Fruit fly (Drosophila melanogaster) whole organism, prepupa: ENCODE results near the gene CG31697.

Source experiments
- CG10631 ChIP-seq: fragments of 200-800 bp; sonication (Bioruptor generic); optimal IDR thresholded peaks from 2 replicates; lab custom pipeline; 2016; ENCODE audit warnings: missing biosample characterization, missing genetic modification characterization
- CG11294 ChIP-seq: fragments of 200-800 bp; sonication (Bioruptor generic); IDR thresholded peaks from 2 replicates; pipeline ENCODE4 v1.3.6; 2022; ENCODE audit warnings: missing biosample characterization, missing genetic modification characterization
- CG11762 ChIP-seq: fragments of 200-800 bp; sonication (Bioruptor generic); optimal IDR thresholded peaks from 3 replicates; lab custom pipeline; 2016; ENCODE audit warnings: missing biosample characterization, missing genetic modification characterization; ENCODE audit not compliant: insufficient read depth
- CG1621 ChIP-seq: fragments of 200-800 bp; sonication (Bioruptor generic); optimal IDR thresholded peaks from 3 replicates; lab custom pipeline; 2018; ENCODE audit warnings: missing biosample characterization, mild to moderate bottlenecking, missing genetic modification characterization
- CG16779 ChIP-seq: fragments of 200-800 bp; sonication (Bioruptor generic); optimal IDR thresholded peaks from 3 replicates; lab custom pipeline; 2017; ENCODE audit warnings: missing biosample characterization, mild to moderate bottlenecking, missing genetic modification characterization
- CG3032 ChIP-seq: fragments of 200-800 bp; optimal IDR thresholded peaks from 2 replicates; lab custom pipeline; 2019; ENCODE audit warnings: missing biosample characterization, mild to moderate bottlenecking, missing genetic modification characterization, moderate library complexity
- CG31627 ChIP-seq: fragments of 200-800 bp; sonication (Bioruptor generic); optimal IDR thresholded peaks from 3 replicates; lab custom pipeline; 2016; ENCODE audit warnings: missing biosample characterization, missing genetic modification characterization
- CG6163 ChIP-seq: fragments of 200-800 bp; sonication (Bioruptor generic); IDR thresholded peaks from 3 replicates; pipeline ENCODE4 v1.3.6; 2022; ENCODE audit warnings: missing biosample characterization, missing genetic modification characterization
- CG6276 ChIP-seq: fragments of 200-800 bp; sonication (Bioruptor generic); optimal IDR thresholded peaks from 2 replicates; lab custom pipeline; 2017; ENCODE audit warnings: missing biosample characterization, mild to moderate bottlenecking, missing genetic modification characterization
- CG6808 ChIP-seq: fragments of 200-800 bp; sonication (Bioruptor generic); optimal IDR thresholded peaks from 3 replicates; lab custom pipeline; 2017; ENCODE audit warnings: missing biosample characterization, missing genetic modification characterization, mild to moderate bottlenecking, moderate library complexity, missing genetic modification reagents
- CG6854 ChIP-seq: fragments of 200-800 bp; sonication (Bioruptor generic); optimal IDR thresholded peaks from 2 replicates; lab custom pipeline; 2017; ENCODE audit warnings: missing biosample characterization, mild to moderate bottlenecking, missing genetic modification characterization
- CG8119 ChIP-seq: fragments of 200-800 bp; sonication (Bioruptor generic); IDR thresholded peaks from 3 replicates; pipeline ENCODE4 v1.3.6; 2022; ENCODE audit warnings: missing biosample characterization, missing genetic modification characterization
- CG8632 ChIP-seq: fragments of 200-800 bp; sonication (Bioruptor generic); optimal IDR thresholded peaks from 3 replicates; lab custom pipeline; 2016; ENCODE audit warnings: missing biosample characterization, missing genetic modification characterization
- CG9139 ChIP-seq: fragments of 200-800 bp; sonication (Bioruptor generic); optimal IDR thresholded peaks from 3 replicates; lab custom pipeline; 2017; ENCODE audit warnings: missing biosample characterization, mild to moderate bottlenecking, missing genetic modification characterization
- Eip75B ChIP-seq: fragments of 200-800 bp; sonication (Bioruptor generic); optimal IDR thresholded peaks from 3 replicates; lab custom pipeline; 2016; ENCODE audit warnings: missing biosample characterization, missing genetic modification characterization
- Eip78C ChIP-seq: fragments of 200-800 bp; sonication (Bioruptor generic); peaks from one replicate; lab custom pipeline; 2016; ENCODE audit warnings: missing biosample characterization, missing genetic modification characterization
- Ets21C ChIP-seq: fragments of 200-800 bp; sonication (Bioruptor generic); optimal IDR thresholded peaks from 3 replicates; lab custom pipeline; 2016; ENCODE audit warnings: missing biosample characterization, missing genetic modification characterization
- Ets96B ChIP-seq: fragments of 200-800 bp; optimal IDR thresholded peaks from 2 replicates; lab custom pipeline; 2019; ENCODE audit warnings: missing biosample characterization, mild to moderate bottlenecking, missing genetic modification characterization, moderate library complexity
- Hr39 ChIP-seq: fragments of 200-800 bp; sonication (Bioruptor generic); optimal IDR thresholded peaks from 2 replicates; lab custom pipeline; 2016; ENCODE audit warnings: missing biosample characterization, missing genetic modification characterization
- Lpt ChIP-seq: fragments of 200-800 bp; sonication (Bioruptor generic); optimal IDR thresholded peaks from 3 replicates; lab custom pipeline; 2016; ENCODE audit warnings: missing biosample characterization, missing genetic modification characterization
- Met ChIP-seq: fragments of 200-800 bp; sonication (Bioruptor generic); optimal IDR thresholded peaks from 3 replicates; lab custom pipeline; 2016; ENCODE audit warnings: missing biosample characterization, missing genetic modification characterization
- Smox ChIP-seq: fragments of 200-800 bp; sonication (Bioruptor generic); optimal IDR thresholded peaks from 3 replicates; lab custom pipeline; 2016; ENCODE audit warnings: missing biosample characterization, missing genetic modification characterization
- Sox102F ChIP-seq: fragments of 200-800 bp; sonication (Bioruptor generic); optimal IDR thresholded peaks from 2 replicates; lab custom pipeline; 2016; ENCODE audit warnings: missing biosample characterization, mild to moderate bottlenecking, missing genetic modification characterization
- Sox14 ChIP-seq: fragments of 200-800 bp; sonication (Bioruptor generic); optimal IDR thresholded peaks from 3 replicates; lab custom pipeline; 2016; ENCODE audit warnings: missing biosample characterization, missing genetic modification characterization
- achi ChIP-seq: fragments of 200-800 bp; sonication (Bioruptor generic); optimal IDR thresholded peaks from 3 replicates; lab custom pipeline; 2016; ENCODE audit warnings: missing biosample characterization, missing genetic modification characterization
- acj6 ChIP-seq: fragments of 200-800 bp; sonication (Bioruptor generic); optimal IDR thresholded peaks from 3 replicates; lab custom pipeline; 2016; ENCODE audit warnings: missing biosample characterization, missing genetic modification characterization
- cyc ChIP-seq: fragments of 200-800 bp; sonication (Bioruptor generic); optimal IDR thresholded peaks from 3 replicates; lab custom pipeline; 2016; ENCODE audit warnings: missing biosample characterization, missing genetic modification characterization
- dsx ChIP-seq: fragments of 200-800 bp; optimal IDR thresholded peaks from 3 replicates; lab custom pipeline; 2019; ENCODE audit warnings: missing biosample characterization, mild to moderate bottlenecking, missing genetic modification characterization, moderate library complexity; ENCODE audit not compliant: poor library complexity, severe bottlenecking
- eg ChIP-seq: fragments of 200-800 bp; sonication (Bioruptor generic); IDR thresholded peaks from 3 replicates; pipeline ENCODE4 v1.3.6; 2022; ENCODE audit warnings: missing biosample characterization, missing genetic modification characterization
- esn ChIP-seq: fragments of 200-800 bp; sonication (Bioruptor generic); optimal IDR thresholded peaks from 2 replicates; lab custom pipeline; 2016; ENCODE audit warnings: missing biosample characterization, mild to moderate bottlenecking, missing genetic modification characterization, moderate library complexity
- fd59A ChIP-seq: fragments of 200-800 bp; sonication (Bioruptor generic); optimal IDR thresholded peaks from 2 replicates; lab custom pipeline; 2017; ENCODE audit warnings: missing biosample characterization, mild to moderate bottlenecking, missing genetic modification characterization, missing genetic modification reagents
- fkh ChIP-seq: fragments of 200-800 bp; sonication (Bioruptor generic); optimal IDR thresholded peaks from 3 replicates; lab custom pipeline; 2017; ENCODE audit warnings: missing biosample characterization, mild to moderate bottlenecking, missing genetic modification characterization, moderate library complexity
- pdm3 ChIP-seq: fragments of 200-800 bp; sonication (Bioruptor generic); optimal IDR thresholded peaks from 3 replicates; lab custom pipeline; 2016; ENCODE audit warnings: missing biosample characterization, missing genetic modification characterization
- salr ChIP-seq, 2 experiments: fragments of 200-800 bp; sonication (Bioruptor generic); optimal IDR thresholded peaks; 3 replicates each; lab custom pipeline; 2016 to 2018; ENCODE audit warnings: missing biosample characterization in 2 of 2, missing genetic modification characterization in 2 of 2, mild to moderate bottlenecking in 1 of 2
- spab ChIP-seq: fragments of 200-800 bp; sonication (Bioruptor generic); optimal IDR thresholded peaks from 2 replicates; lab custom pipeline; 2017; ENCODE audit warnings: missing biosample characterization, mild to moderate bottlenecking, missing genetic modification characterization, missing genetic modification reagents
- ss ChIP-seq, 2 experiments: fragments of 200-800 bp; sonication (Bioruptor generic); optimal IDR thresholded peaks; 2 replicates in 1 of 2; 3 replicates in 1 of 2; lab custom pipeline; 2017 to 2018; ENCODE audit warnings: mild to moderate bottlenecking in 2 of 2, missing biosample characterization in 2 of 2, missing genetic modification characterization in 2 of 2, moderate library complexity in 1 of 2
- topi ChIP-seq: fragments of 200-800 bp; sonication (Bioruptor generic); optimal IDR thresholded peaks from 3 replicates; lab custom pipeline; 2016; ENCODE audit warnings: missing biosample characterization, missing genetic modification characterization
- vri ChIP-seq: fragments of 200-800 bp; sonication (Bioruptor generic); optimal IDR thresholded peaks from 3 replicates; lab custom pipeline; 2016; ENCODE audit warnings: missing biosample characterization, mild to moderate bottlenecking, missing genetic modification characterization

The CG31697 gene

dm6 chr2L:19517154-19517814 lies 18.0 kb upstream of the CG31697 start, which contains the start of gene Hasp (continued):
- TF ChIP-seq CG16779 (tag; lab: Kevin White, UChicago), result no peak
- no peak for TF ChIP-seq Eip78C (GFP tag; lab: Kevin White, UChicago)
- no peak; the same call in 2 of the 3 replicates for TF ChIP-seq CG8119 (GFP tag; lab: Robert Waterston, UW)
- no peak for TF ChIP-seq CG6854 (GFP tag; lab: Kevin White, UChicago)
- TF ChIP-seq CG1621 (tag; lab: Kevin White, UChicago), result no peak
- no peak for TF ChIP-seq CG10631
- no peak for TF ChIP-seq vri (GFP tag; lab: Kevin White, UChicago)
- TF ChIP-seq Hr39 (GFP tag; lab: Kevin White, UChicago), result peak; percentile 19

- TF ChIP-seq Lpt (GFP tag; lab: Kevin White, UChicago) (peak; percentile 7), fkh (GFP tag; lab: Kevin White, UChicago) (no peak)
Measured at dm6 chr2L:19518636-19519086, 16.6 kb upstream of the CG31697 start, which contains the start of gene CG10132. Gene CG10132, plus strand, starts transcription at chr2L:19518824.

- TF ChIP-seq eg (GFP tag; lab: Robert Waterston, UW) (0 out of 3 replicates have a peak, but pooled peaks have one; percentile 15), ss (GFP tag; optimal IDR thresholded peaks at IDR 0.05; lab: Kevin White, UChicago) (no peak), cyc (no peak)
Measured at dm6 chr2L:19519611-19520010, 15.6 kb upstream of the CG31697 start.

dm6 chr2L:19526316-19526715 lies 8.9 kb upstream of the CG31697 start, which contains the start of the genes Dpm1 and CG10137:
Gene Dpm1, minus strand, starts transcription at chr2L:19526368.
Gene CG10137, plus strand, starts transcription at chr2L:19526686.
- TF ChIP-seq Eip78C (GFP tag; lab: Kevin White, UChicago) (peak; percentile 40), esn (peak; percentile 15), CG3032 (tag; lab: Kevin White, UChicago) (no peak)

DNA sequence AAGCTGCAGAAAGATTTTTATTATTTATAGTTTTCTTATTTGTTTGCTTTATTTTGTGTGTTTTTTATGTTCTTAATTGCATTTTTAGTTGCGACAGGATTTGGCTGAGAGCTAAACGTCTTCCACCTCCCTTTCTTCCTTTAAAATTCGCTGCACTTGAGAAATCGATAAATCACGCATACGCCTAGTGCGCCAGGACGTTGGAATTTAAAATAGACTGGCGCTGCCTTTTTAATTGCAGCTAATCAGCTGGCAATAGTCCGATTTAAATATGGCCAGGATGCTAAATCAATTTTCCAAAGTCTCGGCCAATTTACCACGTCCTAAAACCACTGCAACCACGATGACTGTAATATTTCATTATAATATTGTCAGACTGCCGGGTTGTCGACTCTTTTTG lies 8.4 kb upstream of the CG31697 start:
- TF ChIP-seq CG10631, result no peak
- TF ChIP-seq Eip78C (GFP tag; lab: Kevin White, UChicago), result peak; percentile 38

- TF ChIP-seq Met (peak; percentile 66), CG8119 (GFP tag; lab: Robert Waterston, UW) (peak; percentile 99), CG6808 (GFP tag; lab: Kevin White, UChicago) (peak; percentile 92), CG1621 (tag; lab: Kevin White, UChicago) (peak; percentile 93), Ets21C (GFP tag; lab: Kevin White, UChicago) (peak; percentile 27), Eip75B (GFP tag; lab: Kevin White, UChicago) (peak; percentile 95), CG10631 (peak; percentile 96), CG31627 (peak; percentile 64), Sox14 (peak; percentile 95), CG6163 (GFP tag; lab: Robert Waterston, UW) (peak; percentile 99), pdm3 (peak; percentile 97), Lpt (GFP tag; lab: Kevin White, UChicago) (peak; percentile 96), eg (GFP tag; lab: Robert Waterston, UW) (peak; percentile 100), dsx (GFP tag; lab: Kevin White, UChicago) (peak; percentile 97), Ets96B (tag; lab: Kevin White, UChicago) (peak; percentile 98), CG8632 (GFP tag; lab: Kevin White, UChicago) (peak; percentile 90), CG11762 (GFP tag; lab: Kevin White, UChicago) (peak; percentile 93), CG11294 (GFP tag; lab: Robert Waterston, UW) (peak; percentile 99), achi (GFP tag; lab: Kevin White, UChicago) (peak; percentile 97), topi (GFP tag; lab: Kevin White, UChicago) (peak; percentile 71), fd59A (GFP tag; lab: Kevin White, UChicago) (peak; percentile 96), CG6276 (GFP tag; lab: Kevin White, UChicago) (peak; percentile 99), spab (peak; percentile 92), Sox102F (GFP tag; lab: Kevin White, UChicago) (peak; percentile 54), CG6854 (GFP tag; lab: Kevin White, UChicago) (no peak), ss (GFP tag; optimal IDR thresholded peaks at IDR 0.05; lab: Kevin White, UChicago) (peak; percentile 94), CG9139 (peak; percentile 93), salr (GFP tag; optimal IDR thresholded peaks at IDR 0.05; lab: Kevin White, UChicago) (peak; percentile 89 to 97), Smox (GFP tag; lab: Kevin White, UChicago) (peak; percentile 53), acj6 (GFP tag; lab: Kevin White, UChicago) (peak; percentile 94)
Measured at dm6 chr2L:19528308-19528707, 6.9 kb upstream of the CG31697 start.
